Worm (Caenorhabditis elegans): Measurements from ENCODE around the gene Y24F12A.1.

Gene Y24F12A.1

ce11 chrIV:11566146-11566545, 38.9 kb upstream of the Y24F12A.1 start, which contains the start of gene sec-24.1 (continued):
- TF ChIP-seq egl-27 (tag; optimal IDR thresholded peaks at IDR 0.05), result no peak
- peak; percentile 89 for TF ChIP-seq hmg-11 (tag; optimal IDR thresholded peaks at IDR 0.05)
- TF ChIP-seq fkh-2 (tag; optimal IDR thresholded peaks at IDR 0.05), result no peak
- TF ChIP-seq nhr-67 (tag; optimal IDR thresholded peaks at IDR 0.05), result no peak
- TF ChIP-seq nhr-11 (tag; optimal IDR thresholded peaks at IDR 0.05), result no peak
- TF ChIP-seq nhr-237 (tag; optimal IDR thresholded peaks at IDR 0.05), result no peak
- peak; percentile 47 for TF ChIP-seq fkh-10 (GFP tag; optimal IDR thresholded peaks at IDR 0.05)
- TF ChIP-seq aly-2 (tag; optimal IDR thresholded peaks at IDR 0.05), result peak; percentile 63
- TF ChIP-seq pha-4 (tag; optimal IDR thresholded peaks at IDR 0.05), result peak; percentile 94
- peak; percentile 72 for TF ChIP-seq nhr-77 (tag; optimal IDR thresholded peaks at IDR 0.05)
- TF ChIP-seq ceh-9 (tag; optimal IDR thresholded peaks at IDR 0.05), result no peak
- no peak for TF ChIP-seq ztf-11 (tag; optimal IDR thresholded peaks at IDR 0.05)
- TF ChIP-seq skn-1 (tag; optimal IDR thresholded peaks at IDR 0.05), result peak; percentile 86

ce11 chrIV:11568249-11568940, 36.7 kb upstream of the Y24F12A.1 start:
- no peak for TF ChIP-seq unc-62 (GFP tag; optimal IDR thresholded peaks at IDR 0.05)
- TF ChIP-seq pha-4 (tag; optimal IDR thresholded peaks at IDR 0.05), result peak; percentile 56

- TF ChIP-seq elt-3 (tag; optimal IDR thresholded peaks at IDR 0.05) (no peak), ceh-28 (tag; optimal IDR thresholded peaks at IDR 0.05) (no peak), nhr-25 (tag; optimal IDR thresholded peaks at IDR 0.05) (no peak), lsy-12 (tag; optimal IDR thresholded peaks at IDR 0.05) (no peak), ceh-82 (tag; optimal IDR thresholded peaks at IDR 0.05) (no peak), zag-1 (tag; optimal IDR thresholded peaks at IDR 0.05) (no peak), unc-62 (GFP tag; optimal IDR thresholded peaks at IDR 0.05) (no peak), mml-1 (tag; optimal IDR thresholded peaks at IDR 0.05) (no peak), nhr-23 (tag; optimal IDR thresholded peaks at IDR 0.05) (no peak), fkh-2 (tag; optimal IDR thresholded peaks at IDR 0.05) (no peak)
These were observed 35.3 kb upstream of the Y24F12A.1 start for ce11 chrIV:11569795-11570194.

ce11 chrIV:11570200-11570599, 34.9 kb upstream of the Y24F12A.1 start, which contains the start of gene srgp-1:
Gene srgp-1, plus strand, starts transcription at chrIV:11570500.
- no peak for TF ChIP-seq elt-3 (tag; optimal IDR thresholded peaks at IDR 0.05)
- no peak for TF ChIP-seq nhr-43 (tag; optimal IDR thresholded peaks at IDR 0.05; ENCODE audit: poor library complexity, severe bottlenecking)
- no peak for TF ChIP-seq fkh-2 (tag; optimal IDR thresholded peaks at IDR 0.05)
- TF ChIP-seq skn-1 (tag; optimal IDR thresholded peaks at IDR 0.05), result no peak
- no peak for TF ChIP-seq ztf-4 (tag; optimal IDR thresholded peaks at IDR 0.05)
- TF ChIP-seq lin-15B (tag; optimal IDR thresholded peaks at IDR 0.05), result no peak
- no peak for TF ChIP-seq elt-1 (tag; optimal IDR thresholded peaks at IDR 0.05)
- TF ChIP-seq nhr-23 (tag; optimal IDR thresholded peaks at IDR 0.05), result no peak
- TF ChIP-seq unc-39 (tag; optimal IDR thresholded peaks at IDR 0.05), result no peak

- TF ChIP-seq nhr-25 (tag; optimal IDR thresholded peaks at IDR 0.05) (no peak), eor-1 (tag; optimal IDR thresholded peaks at IDR 0.05) (no peak), pqm-1 (tag; optimal IDR thresholded peaks at IDR 0.05) (no peak), nfya-1 (tag; optimal IDR thresholded peaks at IDR 0.05; ENCODE audit: insufficient read depth) (no peak), ceh-9 (tag; optimal IDR thresholded peaks at IDR 0.05) (no peak), nhr-28 (tag; optimal IDR thresholded peaks at IDR 0.05) (no peak), ama-1 (optimal IDR thresholded peaks at IDR 0.05) (peak; percentile 14), elt-3 (tag; optimal IDR thresholded peaks at IDR 0.05) (peak in 1 of 3 experiments; percentile 68), lin-39 (tag; optimal IDR thresholded peaks at IDR 0.05) (peak; percentile 33), fos-1 (tag; optimal IDR thresholded peaks at IDR 0.05) (no peak), elt-1 (tag; optimal IDR thresholded peaks at IDR 0.05) (no peak), lsy-12 (tag; optimal IDR thresholded peaks at IDR 0.05) (no peak)
These were observed 33.6 kb upstream of the Y24F12A.1 start for ce11 chrIV:11571374-11571839.
